Worm (Caenorhabditis elegans): ENCODE measurements around the gene C15H9.4.

DNA sequence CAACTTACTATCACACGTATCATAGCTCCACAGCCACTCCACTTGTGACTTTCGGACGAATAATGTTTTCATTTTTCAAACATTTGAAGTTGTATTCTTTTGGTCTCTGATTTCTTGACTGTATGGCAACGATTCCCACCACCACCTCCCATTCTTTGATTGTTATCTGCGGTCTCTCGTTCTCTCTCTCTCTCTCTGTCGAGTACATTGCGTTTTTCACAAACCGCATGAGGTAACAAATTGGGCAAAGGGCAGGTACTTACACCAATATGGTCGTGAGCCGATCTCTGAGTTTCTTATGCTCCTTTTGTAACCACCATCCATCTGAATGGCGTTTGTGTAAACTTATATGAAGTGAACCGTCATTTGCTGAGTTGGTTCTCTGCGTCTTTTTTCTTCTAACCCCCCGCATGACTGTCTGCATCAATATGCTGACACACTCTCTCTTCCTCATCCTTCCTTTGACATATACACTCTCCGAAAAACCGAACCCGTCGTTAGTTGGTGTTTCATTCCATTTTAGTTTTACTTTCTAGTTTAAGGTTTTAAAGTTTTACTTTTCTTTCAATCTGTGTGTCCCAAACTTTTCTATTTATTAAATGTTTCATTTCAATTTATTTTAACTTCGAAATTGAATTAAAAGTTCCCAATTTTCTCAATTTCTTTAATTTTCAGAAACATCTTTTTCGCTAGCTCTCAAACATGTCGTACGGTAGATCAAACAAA is 39.7 kb upstream of the C15H9.4 start, which contains the start of gene gln-1:
- TF ChIP-seq snpc-4 (tag; optimal IDR thresholded peaks at IDR 0.05) (no peak), nhr-77 (tag; optimal IDR thresholded peaks at IDR 0.05) (peak; percentile 2), lsy-2 (tag; optimal IDR thresholded peaks at IDR 0.05) (peak in 1 of 2 experiments; percentile 30), nhr-12 (tag; optimal IDR thresholded peaks at IDR 0.05) (no peak)

Measured in whole organism, L1 larva.